Worm (Caenorhabditis elegans) whole organism, late embryonic: ENCODE measurements around the gene npp-15.
"Not testable (repeated sequence)": the region's sequence is repeated elsewhere in the genome, so short reads cannot be mapped to it uniquely, and the experiment has no call there.

Experiments
- C38D4.7 ChIP-seq: fragments of 200-800 bp; sonication (Bioruptor generic); optimal IDR thresholded peaks from 2 replicates; lab custom pipeline; 2018; ENCODE audit warnings: mild to moderate bottlenecking, missing genetic modification characterization, moderate library complexity, missing compliant biosample characterization
- F13H6.1 ChIP-seq: sonication (generic microtip); optimal IDR thresholded peaks from 2 replicates; lab custom pipeline; 2016; ENCODE audit warnings: missing genetic modification characterization, missing compliant biosample characterization
- K02D7.2 ChIP-seq: sonication (generic microtip); optimal IDR thresholded peaks from 2 replicates; lab custom pipeline; 2017; ENCODE audit warnings: mild to moderate bottlenecking, missing genetic modification characterization, missing compliant biosample characterization
- ama-1 ChIP-seq: fragments of 150-350 bp; optimal IDR thresholded peaks from 2 replicates; lab custom pipeline; 2014
- ceh-9 ChIP-seq: sonication (generic microtip); optimal IDR thresholded peaks from 2 replicates; lab custom pipeline; 2016; ENCODE audit warnings: mild to moderate bottlenecking, missing genetic modification characterization, inconsistent platforms, missing compliant biosample characterization
- che-1 ChIP-seq: sonication (generic microtip); optimal IDR thresholded peaks from 2 replicates; lab custom pipeline; 2016; ENCODE audit warnings: mild to moderate bottlenecking, missing genetic modification characterization, missing compliant biosample characterization
- hlh-30 ChIP-seq: sonication (generic microtip); optimal IDR thresholded peaks from 2 replicates; lab custom pipeline; 2017; ENCODE audit warnings: antibody characterized with exemption, missing genetic modification characterization, missing compliant biosample characterization; ENCODE audit not compliant: insufficient read depth
- mec-3 ChIP-seq: sonication (generic microtip); optimal IDR thresholded peaks from 2 replicates; lab custom pipeline; 2016; ENCODE audit warnings: borderline replicate concordance, missing genetic modification characterization, missing compliant biosample characterization
- pqm-1 ChIP-seq: sonication (generic microtip); optimal IDR thresholded peaks from 2 replicates; lab custom pipeline; 2016; ENCODE audit warnings: missing genetic modification characterization, missing compliant biosample characterization
- rnt-1 ChIP-seq: sonication (generic microtip); optimal IDR thresholded peaks from 2 replicates; lab custom pipeline; 2016; ENCODE audit warnings: missing genetic modification characterization, missing compliant biosample characterization

DNA sequence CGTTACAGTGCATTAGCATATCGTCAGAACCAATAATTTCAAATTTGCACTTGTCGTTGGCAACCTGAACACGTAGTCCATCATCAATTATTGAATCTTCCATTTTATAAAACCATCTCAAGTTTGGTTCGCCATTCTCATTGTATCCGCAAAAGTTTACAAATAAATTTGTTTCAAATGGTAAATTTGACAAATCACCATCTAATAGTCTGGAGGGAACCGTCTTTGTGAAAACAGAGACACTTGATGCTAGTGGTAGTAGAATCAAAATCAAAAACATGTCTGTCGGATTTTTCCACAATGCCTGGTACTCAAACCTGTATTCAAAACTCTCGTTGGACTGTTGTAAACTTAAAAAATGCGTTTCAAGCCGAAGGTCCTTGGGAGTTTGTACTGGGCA, 35.4 kb downstream of the npp-15 start, which contains the start of gene F54H12.2:
- TF ChIP-seq C38D4.7 (GFP tag; lab: Kevin White, UChicago); ama-1; F13H6.1 (tag; lab: Kevin White, UChicago); hlh-30 (tag; lab: Kevin White, UChicago); rnt-1 (tag; lab: Kevin White, UChicago); pqm-1 (tag; lab: Kevin White, UChicago); K02D7.2 (tag; lab: Kevin White, UChicago); mec-3 (tag; lab: Kevin White, UChicago); ceh-9 (tag; lab: Kevin White, UChicago); che-1 (tag; lab: Kevin White, UChicago): not testable (repeated sequence)
